Fruit fly (Drosophila melanogaster) whole organism, embryonic: ENCODE measurements around the gene SmD2.

ENCODE experiments used
- Bteb2 ChIP-seq: fragments of 200-800 bp; sonication (Bioruptor generic); optimal IDR thresholded peaks from 2 replicates; lab custom pipeline; 2016; ENCODE audit warnings: missing biosample characterization, missing genetic modification characterization
- CG10274 ChIP-seq: fragments of 200-800 bp; sonication (Bioruptor generic); optimal IDR thresholded peaks from 3 replicates; lab custom pipeline; 2017; ENCODE audit warnings: missing biosample characterization, mild to moderate bottlenecking, missing genetic modification characterization
- CG11695 ChIP-seq: fragments of 200-800 bp; sonication (Bioruptor generic); IDR thresholded peaks from 3 replicates; pipeline ENCODE4 v1.3.6; 2022; ENCODE audit warnings: missing biosample characterization, missing genetic modification characterization
- CG11696 ChIP-seq: fragments of 200-800 bp; sonication (Bioruptor generic); IDR thresholded peaks from 2 replicates; pipeline ENCODE4 v1.3.6; 2022; ENCODE audit warnings: missing biosample characterization, missing genetic modification characterization
- CG11723 ChIP-seq: fragments of 200-800 bp; sonication (Bioruptor generic); optimal IDR thresholded peaks from 2 replicates; lab custom pipeline; 2017; ENCODE audit warnings: missing biosample characterization, mild to moderate bottlenecking, missing genetic modification characterization
- CG12659 ChIP-seq: fragments of 200-800 bp; sonication (Bioruptor generic); optimal IDR thresholded peaks from 3 replicates; lab custom pipeline; 2017; ENCODE audit warnings: mild to moderate bottlenecking, missing biosample characterization, missing genetic modification reagents, missing genetic modification characterization
- CG13123 ChIP-seq: fragments of 200-800 bp; sonication (Bioruptor generic); optimal IDR thresholded peaks from 2 replicates; lab custom pipeline; 2016; ENCODE audit warnings: missing biosample characterization, missing genetic modification characterization
- CG14014 ChIP-seq: fragments of 200-800 bp; sonication (Bioruptor generic); IDR thresholded peaks from 2 replicates; pipeline ENCODE4 v1.3.6; 2022; ENCODE audit warnings: missing biosample characterization, missing genetic modification characterization
- CG14441 ChIP-seq: fragments of 200-800 bp; sonication (Bioruptor generic); IDR thresholded peaks from 2 replicates; pipeline ENCODE4 v1.3.6; 2022; ENCODE audit warnings: missing biosample characterization, missing genetic modification characterization
- CG17829 ChIP-seq: fragments of 200-800 bp; optimal IDR thresholded peaks from 2 replicates; lab custom pipeline; 2019; ENCODE audit warnings: missing biosample characterization, mild to moderate bottlenecking, missing genetic modification characterization, moderate library complexity
- CG1792 ChIP-seq: fragments of 200-800 bp; sonication (Bioruptor generic); optimal IDR thresholded peaks from 2 replicates; lab custom pipeline; 2016; ENCODE audit warnings: missing biosample characterization, missing genetic modification characterization
- CG2120 ChIP-seq: fragments of 200-800 bp; sonication (Bioruptor generic); optimal IDR thresholded peaks from 3 replicates; lab custom pipeline; 2016; ENCODE audit warnings: missing biosample characterization, missing genetic modification characterization
- CG2712 ChIP-seq: fragments of 200-800 bp; optimal IDR thresholded peaks from 3 replicates; lab custom pipeline; 2019; ENCODE audit warnings: missing biosample characterization, mild to moderate bottlenecking, missing genetic modification characterization, moderate library complexity
- CG30431 ChIP-seq: fragments of 200-800 bp; sonication (Bioruptor generic); optimal IDR thresholded peaks from 2 replicates; lab custom pipeline; 2017; ENCODE audit warnings: missing biosample characterization, missing genetic modification characterization
- CG31224 ChIP-seq: fragments of 200-800 bp; sonication (Bioruptor generic); IDR thresholded peaks from 2 replicates; pipeline ENCODE4 v1.3.6; 2022; ENCODE audit warnings: missing biosample characterization, missing genetic modification characterization
- CG31388 ChIP-seq: fragments of 200-800 bp; sonication (Bioruptor generic); optimal IDR thresholded peaks from 2 replicates; lab custom pipeline; 2016; ENCODE audit warnings: missing biosample characterization, missing genetic modification characterization
- CG34422 ChIP-seq: fragments of 200-800 bp; sonication (Bioruptor generic); IDR thresholded peaks from 3 replicates; pipeline ENCODE4 v1.3.6; 2022; ENCODE audit warnings: missing biosample characterization, missing genetic modification characterization
- CG3995 ChIP-seq: fragments of 200-800 bp; sonication (Bioruptor generic); optimal IDR thresholded peaks from 3 replicates; lab custom pipeline; 2016; ENCODE audit warnings: missing biosample characterization, missing genetic modification characterization
- CG42726 ChIP-seq: fragments of 200-800 bp; sonication (Bioruptor generic); IDR thresholded peaks from 2 replicates; pipeline ENCODE4 v1.3.6; 2022; ENCODE audit warnings: missing biosample characterization, missing genetic modification characterization; ENCODE audit not compliant: partially characterized antibody
- CG6654 ChIP-seq: fragments of 200-800 bp; sonication (Bioruptor generic); optimal IDR thresholded peaks from 2 replicates; lab custom pipeline; 2017; ENCODE audit warnings: missing biosample characterization, mild to moderate bottlenecking, missing genetic modification characterization
- CG6813 ChIP-seq: fragments of 200-800 bp; sonication (Bioruptor generic); optimal IDR thresholded peaks from 2 replicates; lab custom pipeline; 2017; ENCODE audit warnings: missing biosample characterization, missing genetic modification characterization, mild to moderate bottlenecking, moderate library complexity, missing genetic modification reagents
- CG7556 ChIP-seq: fragments of 200-800 bp; sonication (Bioruptor generic); optimal IDR thresholded peaks from 2 replicates; lab custom pipeline; 2017; ENCODE audit warnings: missing biosample characterization, mild to moderate bottlenecking, missing genetic modification characterization
- CG8478 ChIP-seq: fragments of >200 bp; optimal IDR thresholded peaks from 2 replicates; lab custom pipeline; 2018
- CG9215 ChIP-seq: fragments of 200-800 bp; sonication (Bioruptor generic); IDR thresholded peaks from 2 replicates; pipeline ENCODE4 v1.3.6; 2022; ENCODE audit warnings: missing biosample characterization, missing genetic modification characterization
- CTCF ChIP-seq: fragments of 200-800 bp; sonication (Bioruptor generic); optimal IDR thresholded peaks from 2 replicates; lab custom pipeline; 2017; ENCODE audit warnings: missing biosample characterization, mild to moderate bottlenecking, missing genetic modification characterization, moderate library complexity
- Dbx ChIP-seq: fragments of 200-800 bp; sonication (Bioruptor generic); IDR thresholded peaks from 3 replicates; pipeline ENCODE4 v1.3.6; 2022; ENCODE audit warnings: missing biosample characterization, missing genetic modification characterization
- Dref ChIP-seq: fragments of 200-800 bp; sonication (Bioruptor generic); IDR thresholded peaks from 2 replicates; pipeline ENCODE4 v1.3.6; 2022; ENCODE audit warnings: missing biosample characterization, missing genetic modification characterization
- Drgx ChIP-seq: fragments of 200-800 bp; sonication (Bioruptor generic); IDR thresholded peaks from 2 replicates; pipeline ENCODE4 v1.3.6; 2022; ENCODE audit warnings: missing biosample characterization, missing genetic modification characterization
- Elba2 ChIP-seq: fragments of 200-800 bp; sonication (Bioruptor generic); optimal IDR thresholded peaks from 3 replicates; lab custom pipeline; 2016; ENCODE audit warnings: missing biosample characterization, missing genetic modification characterization
- Fer1 ChIP-seq: fragments of 200-800 bp; sonication (Bioruptor generic); optimal IDR thresholded peaks from 2 replicates; lab custom pipeline; 2017; ENCODE audit warnings: missing biosample characterization, mild to moderate bottlenecking, missing genetic modification characterization
- HLH3B ChIP-seq: fragments of 200-800 bp; sonication (Bioruptor generic); IDR thresholded peaks from 2 replicates; pipeline ENCODE4 v1.3.6; 2022; ENCODE audit warnings: missing biosample characterization, missing genetic modification characterization
- HLH4C ChIP-seq: fragments of 200-800 bp; sonication (Bioruptor generic); IDR thresholded peaks from 3 replicates; pipeline ENCODE4 v1.3.6; 2022; ENCODE audit warnings: missing biosample characterization, missing genetic modification characterization; ENCODE audit not compliant: partially characterized antibody
- Hand ChIP-seq: fragments of 200-800 bp; sonication (Bioruptor generic); optimal IDR thresholded peaks from 2 replicates; lab custom pipeline; 2017; ENCODE audit warnings: mild to moderate bottlenecking, missing biosample characterization, missing genetic modification reagents, missing genetic modification characterization
- MBD-R2 ChIP-seq: fragments of 200-800 bp; sonication (Bioruptor generic); IDR thresholded peaks from 2 replicates; pipeline ENCODE4 v1.3.6; 2022; ENCODE audit warnings: missing biosample characterization, missing genetic modification characterization
- NC2β ChIP-seq: fragments of 200-800 bp; sonication (Bioruptor generic); optimal IDR thresholded peaks from 2 replicates; lab custom pipeline; 2016; ENCODE audit warnings: missing biosample characterization, missing genetic modification characterization
- NK7.1 ChIP-seq: fragments of 200-800 bp; sonication (Bioruptor generic); optimal IDR thresholded peaks from 3 replicates; lab custom pipeline; 2016; ENCODE audit warnings: missing biosample characterization, missing genetic modification characterization
- NfI ChIP-seq: fragments of 200-800 bp; sonication (Bioruptor generic); optimal IDR thresholded peaks from 3 replicates; lab custom pipeline; 2018; ENCODE audit warnings: missing biosample characterization, mild to moderate bottlenecking, missing genetic modification characterization, moderate library complexity
- Scr ChIP-seq: fragments of 200-800 bp; sonication (Bioruptor generic); IDR thresholded peaks from 2 replicates; pipeline ENCODE4 v1.3.6; 2022; ENCODE audit warnings: missing biosample characterization, missing genetic modification characterization; ENCODE audit not compliant: partially characterized antibody
- Sry-δ ChIP-seq: fragments of 200-800 bp; sonication (Bioruptor generic); optimal IDR thresholded peaks from 2 replicates; lab custom pipeline; 2016; ENCODE audit warnings: missing biosample characterization, missing genetic modification characterization
- Tbp ChIP-seq: fragments of >200 bp; optimal IDR thresholded peaks from 2 replicates; lab custom pipeline; 2018; ENCODE audit warnings: missing biosample characterization, missing genetic modification characterization
- bowl ChIP-seq: fragments of 200-800 bp; sonication (Bioruptor generic); IDR thresholded peaks from 2 replicates; pipeline ENCODE4 v1.3.6; 2022; ENCODE audit warnings: missing biosample characterization, missing genetic modification characterization
- bsh ChIP-seq, 2 experiments: fragments of 200-800 bp; sonication (Bioruptor generic); optimal IDR thresholded peaks; 2 replicates each; lab custom pipeline; 2017 to 2018; ENCODE audit warnings: mild to moderate bottlenecking in 2 of 2, missing biosample characterization in 2 of 2, missing genetic modification characterization in 2 of 2, moderate library complexity in 1 of 2
- chm ChIP-seq: fragments of 200-800 bp; sonication (Bioruptor generic); IDR thresholded peaks from 2 replicates; pipeline ENCODE4 v1.3.6; 2022; ENCODE audit warnings: missing biosample characterization, missing genetic modification characterization
- crp ChIP-seq, 2 experiments: fragments of 200-800 bp; sonication (Bioruptor generic); optimal IDR thresholded peaks; 2 replicates in 1 of 2; 3 replicates in 1 of 2; lab custom pipeline; 2017; ENCODE audit warnings: missing biosample characterization in 2 of 2, missing genetic modification characterization in 2 of 2, mild to moderate bottlenecking in 1 of 2, moderate library complexity in 1 of 2
- dmrt11E ChIP-seq: fragments of 200-800 bp; sonication (Bioruptor generic); optimal IDR thresholded peaks from 3 replicates; lab custom pipeline; 2018; ENCODE audit warnings: missing biosample characterization, mild to moderate bottlenecking, missing genetic modification characterization, moderate library complexity
- jumu ChIP-seq: fragments of 200-800 bp; sonication (Bioruptor generic); optimal IDR thresholded peaks from 3 replicates; lab custom pipeline; 2016; ENCODE audit warnings: missing biosample characterization, missing genetic modification characterization
- kay ChIP-seq: fragments of 200-800 bp; sonication (Bioruptor generic); optimal IDR thresholded peaks from 2 replicates; lab custom pipeline; 2016; ENCODE audit warnings: missing biosample characterization, missing genetic modification characterization
- knrl ChIP-seq: fragments of 200-800 bp; sonication (Bioruptor generic); IDR thresholded peaks from 3 replicates; pipeline ENCODE4 v1.3.6; 2022; ENCODE audit warnings: missing biosample characterization, missing genetic modification characterization; ENCODE audit not compliant: partially characterized antibody
- sima ChIP-seq: fragments of 200-800 bp; sonication (Bioruptor generic); optimal IDR thresholded peaks from 2 replicates; lab custom pipeline; 2016; ENCODE audit warnings: missing biosample characterization, missing genetic modification characterization
- sr ChIP-seq: fragments of 200-800 bp; sonication (Bioruptor generic); IDR thresholded peaks from 3 replicates; pipeline ENCODE4 v1.3.6; 2022; ENCODE audit warnings: missing biosample characterization, missing genetic modification characterization
- toy ChIP-seq: fragments of 200-800 bp; sonication (Bioruptor generic); IDR thresholded peaks from 2 replicates; pipeline ENCODE4 v1.3.6; 2022; ENCODE audit warnings: missing biosample characterization, missing genetic modification characterization
- zen2 ChIP-seq: fragments of 200-800 bp; sonication (Bioruptor generic); IDR thresholded peaks from 3 replicates; pipeline ENCODE4 v1.3.6; 2022; ENCODE audit warnings: missing biosample characterization, missing genetic modification characterization; ENCODE audit not compliant: partially characterized antibody
- zf30C ChIP-seq: fragments of 200-800 bp; sonication (Bioruptor generic); optimal IDR thresholded peaks from 3 replicates; lab custom pipeline; 2018; ENCODE audit warnings: missing biosample characterization, mild to moderate bottlenecking, missing genetic modification characterization

Gene SmD2

DNA sequence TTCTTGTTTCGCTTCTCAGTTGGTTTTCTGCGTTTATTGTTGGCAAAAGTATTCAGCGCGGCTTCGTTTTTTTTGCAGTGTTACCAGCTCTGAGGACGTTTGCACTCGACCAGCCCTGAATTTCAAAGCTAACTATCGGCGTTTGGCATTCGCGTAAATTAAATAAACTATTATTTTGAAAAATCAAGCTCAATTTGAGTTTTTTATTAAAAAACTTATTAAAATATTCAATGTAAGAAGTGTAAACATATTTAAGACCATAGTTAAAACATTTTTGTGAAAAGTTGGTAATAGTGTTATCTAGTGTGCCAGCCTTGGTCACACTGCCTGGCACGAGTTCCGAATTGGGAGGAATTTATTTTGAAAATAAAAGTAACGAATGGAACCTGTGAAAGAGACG is at the start of gene SmD2, which contains the start of gene CG18048 (continued):
- TF ChIP-seq CG7556 (GFP tag; lab: Kevin White, UChicago) (no peak), sr (GFP tag; lab: Robert Waterston, UW) (no peak), CG31224 (no peak), CTCF (GFP tag; lab: Kevin White, UChicago) (peak; percentile 22), Tbp (GFP tag; lab: Kevin White, UChicago) (no peak), jumu (GFP tag; lab: Kevin White, UChicago) (no peak), CG30431 (GFP tag; lab: Kevin White, UChicago) (no peak), CG13123 (peak; percentile 5), CG2712 (tag; lab: Kevin White, UChicago) (peak; percentile 54), Elba2 (GFP tag; lab: Kevin White, UChicago) (peak; percentile 91), NK7.1 (GFP tag; lab: Kevin White, UChicago) (no peak), sima (GFP tag; lab: Kevin White, UChicago) (no peak), bsh (GFP tag; optimal IDR thresholded peaks at IDR 0.05; lab: Kevin White, UChicago) (no peak), CG11723 (GFP tag; lab: Kevin White, UChicago) (no peak), CG1792 (no peak), CG2120 (GFP tag; lab: Kevin White, UChicago) (peak; percentile 14), HLH3B (GFP tag; lab: Robert Waterston, UW) (no peak), knrl (GFP tag; lab: Robert Waterston, UW) (peak; percentile 87), Drgx (no peak), Hand (GFP tag; lab: Kevin White, UChicago) (no peak), CG8478 (lab: Kevin White, UChicago) (no peak), zf30C (GFP tag; lab: Kevin White, UChicago) (no peak), bowl (GFP tag; lab: Robert Waterston, UW) (no peak), crp (GFP tag; optimal IDR thresholded peaks at IDR 0.05; lab: Kevin White, UChicago) (no peak), Fer1 (GFP tag; lab: Kevin White, UChicago) (peak; percentile 9), CG12659 (GFP tag; lab: Kevin White, UChicago) (peak; percentile 47), Bteb2 (GFP tag; lab: Kevin White, UChicago) (no peak), CG11695 (no peak), HLH4C (GFP tag; lab: Robert Waterston, UW) (peak; percentile 72), dmrt11E (tag; lab: Kevin White, UChicago) (no peak), CG6654 (no peak), CG14441 (GFP tag; lab: Robert Waterston, UW) (no peak), kay (GFP tag; lab: Kevin White, UChicago) (no peak), NC2β (no peak), CG31388 (GFP tag; lab: Kevin White, UChicago) (no peak), CG6813 (GFP tag; lab: Kevin White, UChicago) (no peak), toy (no peak), CG17829 (tag; lab: Kevin White, UChicago) (peak; percentile 45), chm (GFP tag; lab: Robert Waterston, UW) (no peak), NfI (GFP tag; lab: Kevin White, UChicago) (no peak), MBD-R2 (peak; percentile 92), Sry-δ (peak; percentile 72), CG3995 (GFP tag; lab: Kevin White, UChicago) (peak; percentile 70), CG10274 (no peak), CG14014 (GFP tag; lab: Robert Waterston, UW) (no peak), CG34422 (GFP tag; lab: Robert Waterston, UW) (0 out of 3 replicates have a peak, but pooled peaks have one; percentile 51), Scr (GFP tag; lab: Robert Waterston, UW) (peak; percentile 82), zen2 (GFP tag; lab: Robert Waterston, UW) (no peak; the same call in 2 of the 3 replicates), CG11696 (no peak), CG42726 (GFP tag; lab: Robert Waterston, UW) (peak; percentile 39; the same call in 1 of the 2 replicates), Dbx (GFP tag; lab: Robert Waterston, UW) (0 out of 3 replicates have a peak, but pooled peaks have one; percentile 34), Dref (GFP tag; lab: Robert Waterston, UW) (peak; percentile 31), CG9215 (no peak)
